Worm (Caenorhabditis elegans) whole organism, young adult: Measurements from ENCODE around the gene F53F4.4.

Source experiments
- B0019.2 ChIP-seq: fragments of 200-800 bp; sonication (Bioruptor generic); conservative IDR thresholded peaks from 2 replicates; pipeline ENCODE4 v1.3.6; 2022; ENCODE audit warnings: missing genetic modification reagents, missing genetic modification characterization, missing compliant biosample characterization
- B0035.1 ChIP-seq: sonication (generic microtip); optimal IDR thresholded peaks from 2 replicates; lab custom pipeline; 2016; ENCODE audit warnings: missing genetic modification characterization, mild to moderate bottlenecking, missing compliant biosample characterization, missing genotype, missing genetic modification reagents
- F10E7.11 ChIP-seq: sonication (generic microtip); optimal IDR thresholded peaks from 2 replicates; lab custom pipeline; 2017; ENCODE audit warnings: mild to moderate bottlenecking, missing genetic modification characterization, moderate library complexity, missing compliant biosample characterization
- F33H1.4 ChIP-seq: fragments of 200-800 bp; sonication (Bioruptor generic); IDR thresholded peaks from 2 replicates; pipeline ENCODE4 v1.3.6; 2022; ENCODE audit warnings: missing genetic modification reagents, missing genetic modification characterization, missing compliant biosample characterization
- F39B2.1 ChIP-seq: fragments of 200-800 bp; sonication (Bioruptor generic); IDR thresholded peaks from 2 replicates; pipeline ENCODE4 v1.3.6; 2022; ENCODE audit warnings: missing genetic modification reagents, missing genetic modification characterization, missing compliant biosample characterization
- F49E8.2 ChIP-seq: sonication (generic microtip); optimal IDR thresholded peaks from 3 replicates; lab custom pipeline; 2017; ENCODE audit warnings: missing genetic modification characterization, mild to moderate bottlenecking, missing compliant biosample characterization, antibody characterized with exemption, moderate library complexity; ENCODE audit not compliant: insufficient read depth
- F57A8.1 ChIP-seq: fragments of 200-800 bp; sonication (Bioruptor generic); optimal IDR thresholded peaks from 2 replicates; lab custom pipeline; 2018; ENCODE audit warnings: mild to moderate bottlenecking, missing genetic modification characterization, moderate library complexity, missing compliant biosample characterization
- F57C9.4 ChIP-seq: sonication (generic microtip); optimal IDR thresholded peaks from 2 replicates; lab custom pipeline; 2017; ENCODE audit warnings: mild to moderate bottlenecking, missing genetic modification characterization, missing compliant biosample characterization
- Y53F4B.3 ChIP-seq: fragments of 200-800 bp; sonication (Bioruptor generic); IDR thresholded peaks from 2 replicates; pipeline ENCODE4 v1.3.6; 2022; ENCODE audit warnings: missing genetic modification reagents, missing genetic modification characterization, missing compliant biosample characterization
- Y53G8AR.9 ChIP-seq: fragments of 200-800 bp; sonication (Bioruptor generic); conservative IDR thresholded peaks from 2 replicates; pipeline ENCODE4 v1.3.6; 2022; ENCODE audit warnings: missing genetic modification reagents, missing genetic modification characterization, missing compliant biosample characterization
- Y67H2A.10 ChIP-seq: fragments of 200-800 bp; sonication (Bioruptor generic); conservative IDR thresholded peaks from 2 replicates; pipeline ENCODE4 v1.3.6; 2022; ENCODE audit warnings: missing genetic modification reagents, missing genetic modification characterization, missing compliant biosample characterization
- attf-6 ChIP-seq: fragments of 200-800 bp; sonication (Bioruptor generic); IDR thresholded peaks from 2 replicates; pipeline ENCODE4 v1.3.6; 2022; ENCODE audit warnings: missing genetic modification reagents, missing genetic modification characterization, missing compliant biosample characterization
- cebp-2 ChIP-seq: fragments of 200-800 bp; sonication (Bioruptor generic); IDR thresholded peaks from 2 replicates; pipeline ENCODE4 v1.3.6; 2022; ENCODE audit warnings: missing genetic modification characterization, missing compliant biosample characterization
- ceh-100 ChIP-seq: fragments of 200-800 bp; sonication (Bioruptor generic); IDR thresholded peaks from 2 replicates; pipeline ENCODE4 v1.3.6; 2022; ENCODE audit warnings: missing genetic modification reagents, missing genetic modification characterization, missing compliant biosample characterization
- ceh-40 ChIP-seq: fragments of 200-800 bp; sonication (Bioruptor generic); IDR thresholded peaks from 2 replicates; pipeline ENCODE4 v1.3.6; 2022; ENCODE audit warnings: missing genetic modification characterization, missing compliant biosample characterization
- ceh-79 ChIP-seq: sonication (generic microtip); optimal IDR thresholded peaks from 2 replicates; lab custom pipeline; 2017; ENCODE audit warnings: mild to moderate bottlenecking, missing genetic modification characterization, missing compliant biosample characterization
- ceh-91 ChIP-seq: fragments of 200-800 bp; sonication (Bioruptor generic); IDR thresholded peaks from 2 replicates; pipeline ENCODE4 v1.3.6; 2022; ENCODE audit warnings: missing genetic modification reagents, missing genetic modification characterization, missing compliant biosample characterization
- chd-7 ChIP-seq: sonication (generic microtip); optimal IDR thresholded peaks from 2 replicates; lab custom pipeline; 2016; ENCODE audit warnings: mild to moderate bottlenecking, missing genetic modification characterization, moderate library complexity, missing compliant biosample characterization
- dox-1 ChIP-seq: fragments of 200-800 bp; sonication (Bioruptor generic); IDR thresholded peaks from 2 replicates; pipeline ENCODE4 v1.3.6; 2022; ENCODE audit warnings: missing genetic modification reagents, missing genetic modification characterization, missing compliant biosample characterization
- dpff-1 ChIP-seq: sonication (generic microtip); optimal IDR thresholded peaks from 2 replicates; lab custom pipeline; 2017; ENCODE audit warnings: mild to moderate bottlenecking, missing genetic modification characterization, missing compliant biosample characterization
- efl-1 ChIP-seq: fragments of 150-350 bp; optimal IDR thresholded peaks from 2 replicates; lab custom pipeline; 2014; ENCODE audit warnings: missing biosample characterization, missing genetic modification reagents, missing genetic modification characterization
- egrh-3 ChIP-seq: fragments of 200-800 bp; sonication (Bioruptor generic); IDR thresholded peaks from 2 replicates; pipeline ENCODE4 v1.3.6; 2022; ENCODE audit warnings: missing genetic modification reagents, missing genetic modification characterization, missing compliant biosample characterization
- gei-17 ChIP-seq: fragments of 200-800 bp; sonication (Bioruptor generic); optimal IDR thresholded peaks from 2 replicates; lab custom pipeline; 2018; ENCODE audit warnings: mild to moderate bottlenecking, missing genetic modification characterization, missing compliant biosample characterization
- hlh-26 ChIP-seq: fragments of 200-800 bp; sonication (Bioruptor generic); conservative IDR thresholded peaks from 2 replicates; pipeline ENCODE4 v1.3.6; 2022; ENCODE audit warnings: missing genetic modification reagents, missing genetic modification characterization, missing compliant biosample characterization
- hmg-1.2 ChIP-seq: fragments of 200-800 bp; sonication (Bioruptor generic); IDR thresholded peaks from 2 replicates; pipeline ENCODE4 v1.3.6; 2022; ENCODE audit warnings: missing genetic modification reagents, missing genetic modification characterization, missing compliant biosample characterization
- hsf-1 ChIP-seq: fragments of 200-800 bp; sonication (Bioruptor generic); IDR thresholded peaks from 2 replicates; pipeline ENCODE4 v1.3.6; 2022; ENCODE audit warnings: missing genetic modification reagents, missing genetic modification characterization, missing compliant biosample characterization
- lag-1 ChIP-seq: fragments of 200-800 bp; sonication (Bioruptor generic); IDR thresholded peaks from 2 replicates; pipeline ENCODE4 v1.3.6; 2022; ENCODE audit warnings: missing genetic modification reagents, missing genetic modification characterization, missing compliant biosample characterization
- let-526 ChIP-seq: fragments of 200-800 bp; sonication (Bioruptor generic); IDR thresholded peaks from 2 replicates; pipeline ENCODE4 v1.3.6; 2022; ENCODE audit warnings: missing genetic modification reagents, missing genetic modification characterization, missing compliant biosample characterization
- lin-26 ChIP-seq: fragments of 200-800 bp; sonication (Bioruptor generic); IDR thresholded peaks from 2 replicates; pipeline ENCODE4 v1.3.6; 2022; ENCODE audit warnings: missing genetic modification reagents, missing genetic modification characterization, missing compliant biosample characterization
- lin-40 ChIP-seq: sonication (generic microtip); optimal IDR thresholded peaks from 2 replicates; lab custom pipeline; 2016; ENCODE audit warnings: missing genetic modification characterization, mild to moderate bottlenecking, missing compliant biosample characterization, missing genotype, missing genetic modification reagents
- lsl-1 ChIP-seq: fragments of 200-800 bp; sonication (Bioruptor generic); optimal IDR thresholded peaks from 2 replicates; lab custom pipeline; 2018; ENCODE audit warnings: mild to moderate bottlenecking, missing genetic modification characterization, moderate library complexity, missing compliant biosample characterization
- lsy-27 ChIP-seq: sonication (generic microtip); optimal IDR thresholded peaks from 2 replicates; lab custom pipeline; 2017; ENCODE audit warnings: missing genetic modification characterization, mild to moderate bottlenecking, missing compliant biosample characterization, antibody characterized with exemption, missing genotype, borderline replicate concordance; ENCODE audit not compliant: insufficient read depth
- madf-10 ChIP-seq: sonication (generic microtip); optimal IDR thresholded peaks from 2 replicates; lab custom pipeline; 2016; ENCODE audit warnings: mild to moderate bottlenecking, missing genetic modification characterization, missing compliant biosample characterization
- madf-8 ChIP-seq: fragments of 200-800 bp; sonication (Bioruptor generic); conservative IDR thresholded peaks from 2 replicates; pipeline ENCODE4 v1.3.6; 2022; ENCODE audit warnings: missing genetic modification reagents, missing genetic modification characterization, missing compliant biosample characterization
- mel-28 ChIP-seq: sonication (generic microtip); optimal IDR thresholded peaks from 2 replicates; lab custom pipeline; 2016; ENCODE audit warnings: borderline replicate concordance, mild to moderate bottlenecking, missing genetic modification characterization, missing compliant biosample characterization
- mxl-1 ChIP-seq: sonication (generic microtip); optimal IDR thresholded peaks from 2 replicates; lab custom pipeline; 2016; ENCODE audit warnings: missing genetic modification characterization, missing compliant biosample characterization
- nhr-179 ChIP-seq: sonication (generic microtip); optimal IDR thresholded peaks from 2 replicates; lab custom pipeline; 2016; ENCODE audit warnings: mild to moderate bottlenecking, missing genetic modification characterization, missing compliant biosample characterization
- nhr-80 ChIP-seq: sonication (generic microtip); optimal IDR thresholded peaks from 2 replicates; lab custom pipeline; 2016; ENCODE audit warnings: missing genetic modification characterization, missing compliant biosample characterization
- repo-1 ChIP-seq: sonication (generic microtip); optimal IDR thresholded peaks from 2 replicates; lab custom pipeline; 2017; ENCODE audit warnings: mild to moderate bottlenecking, missing genetic modification characterization, missing compliant biosample characterization
- sea-2 ChIP-seq: fragments of 200-800 bp; sonication (Bioruptor generic); IDR thresholded peaks from 2 replicates; pipeline ENCODE4 v1.3.6; 2022; ENCODE audit warnings: missing genetic modification characterization, missing compliant biosample characterization
- snpc-1.1 ChIP-seq: sonication (generic microtip); optimal IDR thresholded peaks from 2 replicates; lab custom pipeline; 2017; ENCODE audit warnings: missing genetic modification characterization, mild to moderate bottlenecking, missing compliant biosample characterization, antibody characterized with exemption, moderate library complexity, missing genotype, missing genetic modification reagents; ENCODE audit not compliant: insufficient read depth
- snpc-3.4 ChIP-seq: sonication (generic microtip); optimal IDR thresholded peaks from 2 replicates; lab custom pipeline; 2017; ENCODE audit warnings: missing genetic modification characterization, mild to moderate bottlenecking, missing compliant biosample characterization, antibody characterized with exemption, moderate library complexity, missing genotype, missing genetic modification reagents
- xnd-1 ChIP-seq: sonication (generic microtip); optimal IDR thresholded peaks from 2 replicates; lab custom pipeline; 2016; ENCODE audit warnings: missing genotype, missing genetic modification reagents, missing genetic modification characterization, missing compliant biosample characterization
- zfh-2 ChIP-seq: fragments of 200-800 bp; sonication (Bioruptor generic); conservative IDR thresholded peaks from 2 replicates; pipeline ENCODE4 v1.3.6; 2022; ENCODE audit warnings: missing genetic modification reagents, missing genetic modification characterization, missing compliant biosample characterization
- ztf-22 ChIP-seq: fragments of 200-800 bp; sonication (Bioruptor generic); optimal IDR thresholded peaks from 2 replicates; lab custom pipeline; 2018; ENCODE audit warnings: mild to moderate bottlenecking, missing genetic modification characterization, moderate library complexity, missing compliant biosample characterization
- ztf-26 ChIP-seq: sonication (generic microtip); optimal IDR thresholded peaks from 2 replicates; lab custom pipeline; 2017; ENCODE audit warnings: missing genetic modification characterization, missing compliant biosample characterization
- ztf-6 ChIP-seq: fragments of 200-800 bp; sonication (Bioruptor generic); IDR thresholded peaks from 2 replicates; pipeline ENCODE4 v1.3.6; 2022; ENCODE audit warnings: missing genetic modification reagents, missing genetic modification characterization, missing compliant biosample characterization

Gene F53F4.4

DNA sequence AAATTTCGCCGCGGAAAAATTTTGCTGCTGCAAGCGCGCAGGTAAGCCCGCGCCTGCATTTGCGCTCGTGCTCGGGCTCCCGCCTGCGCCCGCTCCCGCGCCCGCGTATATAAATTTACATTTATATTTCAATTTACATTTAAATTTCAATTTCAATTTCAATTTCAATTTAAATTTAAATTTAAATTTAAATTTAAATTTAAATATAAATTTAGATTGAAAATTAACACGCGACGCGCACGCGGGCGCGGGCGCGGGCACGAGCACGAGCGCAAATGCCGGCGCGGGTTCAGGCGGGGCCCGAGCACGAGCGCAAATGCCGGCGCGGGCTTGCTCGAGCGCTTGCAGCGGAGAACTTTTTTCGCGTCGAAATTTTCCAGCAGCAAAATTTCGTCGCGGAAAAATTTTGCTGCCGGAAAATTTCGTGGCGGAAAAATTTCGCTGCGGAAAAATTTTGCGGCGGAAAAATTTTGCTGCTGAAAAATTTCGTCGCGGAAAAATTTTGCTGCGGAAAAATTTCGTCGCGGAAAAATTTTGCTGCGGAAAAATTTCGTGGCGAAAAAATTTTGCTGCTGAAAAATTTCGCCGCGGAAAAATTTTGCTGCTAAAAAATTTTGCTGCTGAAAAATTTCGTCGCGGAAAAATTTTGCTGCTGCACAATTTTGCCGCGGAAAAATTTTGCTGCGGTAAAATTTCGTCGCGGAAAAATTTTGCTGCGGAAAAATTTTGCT, 52.8 kb downstream of the F53F4.4 start:
- TF ChIP-seq attf-6 (GFP tag; lab: Robert Waterston, UW) (no peak), F57C9.4 (tag; lab: Kevin White, UChicago) (no peak), zfh-2 (GFP tag; lab: Robert Waterston, UW) (peak; percentile 77; the same call in 1 of the 2 replicates), B0019.2 (peak; percentile 75), lag-1 (GFP tag; lab: Robert Waterston, UW) (peak; percentile 20; the same call in 1 of the 2 replicates), madf-8 (peak; percentile 43), hmg-1.2 (no peak), lsl-1 (no peak), Y67H2A.10 (peak; percentile 5; the same call in 1 of the 2 replicates), repo-1 (no peak), sea-2 (GFP tag; lab: Robert Waterston, UW) (0 out of 2 replicates have a peak, but pooled peaks have one; percentile 81), hlh-26 (GFP tag; lab: Robert Waterston, UW) (no peak), ceh-100 (GFP tag; lab: Robert Waterston, UW) (no peak; the same call in 1 of the 2 replicates), ceh-40 (GFP tag; lab: Robert Waterston, UW) (no peak), madf-10 (tag; lab: Kevin White, UChicago) (no peak), snpc-3.4 (tag; lab: Kevin White, UChicago) (no peak), F49E8.2 (no peak), mel-28 (tag; lab: Kevin White, UChicago) (no peak), lsy-27 (tag; lab: Kevin White, UChicago) (no peak), egrh-3 (GFP tag; lab: Robert Waterston, UW) (peak; percentile 100), F10E7.11 (tag; lab: Kevin White, UChicago) (no peak), ztf-6 (GFP tag; lab: Robert Waterston, UW) (no peak), dpff-1 (tag; lab: Kevin White, UChicago) (no peak), mxl-1 (no peak), ceh-91 (GFP tag; lab: Robert Waterston, UW) (peak; percentile 32; the same call in 1 of the 2 replicates), F39B2.1 (no peak), lin-40 (tag; lab: Kevin White, UChicago) (no peak), gei-17 (no peak), ztf-22 (GFP tag; lab: Kevin White, UChicago) (no peak), ztf-26 (tag; lab: Kevin White, UChicago) (no peak), efl-1 (GFP tag; lab: Kevin White, UChicago) (no peak), nhr-80 (tag; lab: Kevin White, UChicago) (no peak), lin-26 (GFP tag; lab: Robert Waterston, UW) (no peak; the same call in 1 of the 2 replicates), ceh-79 (tag; lab: Kevin White, UChicago) (no peak), Y53G8AR.9 (GFP tag; lab: Robert Waterston, UW) (0 out of 2 replicates have a peak, but pooled peaks have one; percentile 22), hsf-1 (GFP tag; lab: Robert Waterston, UW) (peak; percentile 12; the same call in 1 of the 2 replicates), B0035.1 (tag; lab: Kevin White, UChicago) (no peak), Y53F4B.3 (GFP tag; lab: Robert Waterston, UW) (no peak; the same call in 1 of the 2 replicates), F57A8.1 (no peak), let-526 (GFP tag; lab: Robert Waterston, UW) (no peak; the same call in 1 of the 2 replicates), F33H1.4 (GFP tag; lab: Robert Waterston, UW) (peak; percentile 5; the same call in 1 of the 2 replicates), cebp-2 (peak; percentile 91), chd-7 (tag; lab: Kevin White, UChicago) (no peak), nhr-179 (tag; lab: Kevin White, UChicago) (no peak), snpc-1.1 (tag; lab: Kevin White, UChicago) (no peak), xnd-1 (tag; lab: Kevin White, UChicago) (no peak), dox-1 (GFP tag; lab: Robert Waterston, UW) (no peak; the same call in none of the 2 replicates)
